Worm (Caenorhabditis elegans) whole organism, L3 larva: ENCODE results near the gene efr-3.

Experiments
- R02D3.7 ChIP-seq: fragments of 150-350 bp; optimal IDR thresholded peaks from 2 replicates; lab custom pipeline; 2014; ENCODE audit warnings: missing biosample characterization, missing genetic modification characterization
- ZK546.5 ChIP-seq: sonication (generic microtip); optimal IDR thresholded peaks from 2 replicates; lab custom pipeline; 2017; ENCODE audit warnings: missing biosample characterization, missing genetic modification characterization
- aly-2 ChIP-seq: fragments of 150-350 bp; optimal IDR thresholded peaks from 2 replicates; lab custom pipeline; 2014; ENCODE audit warnings: missing biosample characterization, missing genetic modification characterization
- ama-1 ChIP-seq: fragments of 150-350 bp; optimal IDR thresholded peaks from 2 replicates; lab custom pipeline; 2018
- ceh-16 ChIP-seq: sonication (generic microtip); optimal IDR thresholded peaks from 2 replicates; lab custom pipeline; 2017; ENCODE audit warnings: missing biosample characterization, missing genetic modification characterization
- ceh-28 ChIP-seq: fragments of 150-350 bp; optimal IDR thresholded peaks from 2 replicates; lab custom pipeline; 2014; ENCODE audit warnings: missing biosample characterization, missing genetic modification reagents, missing genetic modification characterization
- ceh-82 ChIP-seq: fragments of 150-350 bp; optimal IDR thresholded peaks from 2 replicates; lab custom pipeline; 2014; ENCODE audit warnings: missing biosample characterization, missing genetic modification characterization
- ceh-9 ChIP-seq: sonication (generic microtip); optimal IDR thresholded peaks from 2 replicates; lab custom pipeline; 2018; ENCODE audit warnings: missing biosample characterization, missing genetic modification characterization
- daf-12 ChIP-seq: fragments of 150-350 bp; optimal IDR thresholded peaks from 2 replicates; lab custom pipeline; 2014; ENCODE audit warnings: missing biosample characterization, missing genetic modification reagents, missing genetic modification characterization
- egl-27 ChIP-seq: sonication (generic microtip); optimal IDR thresholded peaks from 4 replicates; lab custom pipeline; 2017; ENCODE audit warnings: missing biosample characterization, missing genetic modification reagents, missing genetic modification characterization
- egl-5 ChIP-seq: fragments of 150-350 bp; optimal IDR thresholded peaks from 2 replicates; lab custom pipeline; 2017; ENCODE audit warnings: missing biosample characterization, missing genetic modification reagents, missing genetic modification characterization, inconsistent platforms
- elt-1 ChIP-seq: fragments of 150-350 bp; optimal IDR thresholded peaks from 2 replicates; lab custom pipeline; 2014; ENCODE audit warnings: missing biosample characterization, missing genetic modification characterization
- elt-2 ChIP-seq: sonication (generic microtip); optimal IDR thresholded peaks from 2 replicates; lab custom pipeline; 2016; ENCODE audit warnings: missing genetic modification reagents, mild to moderate bottlenecking, missing genetic modification characterization, missing compliant biosample characterization
- elt-3 ChIP-seq, 3 experiments: fragments of 150-350 bp in 1 of 3; sonication (generic microtip) in 2 of 3; optimal IDR thresholded peaks; 2 replicates in 2 of 3; 4 replicates in 1 of 3; lab custom pipeline; 2014 to 2017; ENCODE audit warnings: missing biosample characterization in 3 of 3, missing genetic modification characterization in 3 of 3
- eor-1 ChIP-seq, 2 experiments: fragments of 150-350 bp; optimal IDR thresholded peaks; 2 replicates each; lab custom pipeline; 2014 to 2018; ENCODE audit warnings: missing biosample characterization in 2 of 2, missing genetic modification characterization in 2 of 2
- fkh-10 ChIP-seq: sonication (generic microtip); optimal IDR thresholded peaks from 2 replicates; lab custom pipeline; 2017; ENCODE audit warnings: missing biosample characterization, missing genetic modification reagents, missing genetic modification characterization
- fkh-2 ChIP-seq: fragments of 150-350 bp; optimal IDR thresholded peaks from 2 replicates; lab custom pipeline; 2014; ENCODE audit warnings: missing biosample characterization, missing genetic modification reagents, missing genetic modification characterization
- fos-1 ChIP-seq: fragments of 150-350 bp; optimal IDR thresholded peaks from 2 replicates; lab custom pipeline; 2014; ENCODE audit warnings: missing biosample characterization, missing genetic modification characterization
- hmg-11 ChIP-seq: sonication (generic microtip); optimal IDR thresholded peaks from 2 replicates; lab custom pipeline; 2016; ENCODE audit warnings: missing genetic modification characterization, missing compliant biosample characterization
- jun-1 ChIP-seq: fragments of 150-350 bp; optimal IDR thresholded peaks from 2 replicates; lab custom pipeline; 2014; ENCODE audit warnings: missing biosample characterization, missing genetic modification reagents, missing genetic modification characterization
- lin-15B ChIP-seq: fragments of 150-350 bp; optimal IDR thresholded peaks from 2 replicates; lab custom pipeline; 2014; ENCODE audit warnings: missing biosample characterization, missing genetic modification characterization
- lin-39 ChIP-seq: fragments of 150-350 bp; optimal IDR thresholded peaks from 2 replicates; lab custom pipeline; 2018; ENCODE audit warnings: missing biosample characterization, missing genetic modification reagents, missing genetic modification characterization
- lsy-12 ChIP-seq: sonication (generic microtip); optimal IDR thresholded peaks from 2 replicates; lab custom pipeline; 2016; ENCODE audit warnings: mild to moderate bottlenecking, missing genetic modification characterization, missing compliant biosample characterization
- mdl-1 ChIP-seq: fragments of 150-350 bp; optimal IDR thresholded peaks from 2 replicates; lab custom pipeline; 2014; ENCODE audit warnings: missing biosample characterization, missing genetic modification characterization
- mml-1 ChIP-seq: fragments of 150-350 bp; sonication (generic microtip); optimal IDR thresholded peaks from 3 replicates; lab custom pipeline; 2014; ENCODE audit warnings: missing biosample characterization, missing genetic modification characterization
- nfya-1 ChIP-seq: sonication (generic microtip); optimal IDR thresholded peaks from 2 replicates; lab custom pipeline; 2017; ENCODE audit warnings: missing genetic modification characterization, mild to moderate bottlenecking, missing compliant biosample characterization, antibody characterized with exemption, moderate library complexity; ENCODE audit not compliant: insufficient read depth
- nhr-11 ChIP-seq: fragments of 150-350 bp; optimal IDR thresholded peaks from 2 replicates; lab custom pipeline; 2014; ENCODE audit warnings: missing biosample characterization, missing genetic modification characterization
- nhr-12 ChIP-seq: fragments of 150-350 bp; optimal IDR thresholded peaks from 2 replicates; lab custom pipeline; 2014; ENCODE audit warnings: missing biosample characterization, missing genetic modification characterization
- nhr-23 ChIP-seq: fragments of 150-350 bp; optimal IDR thresholded peaks from 2 replicates; lab custom pipeline; 2014; ENCODE audit warnings: missing biosample characterization, missing genetic modification reagents, missing genetic modification characterization
- nhr-237 ChIP-seq: fragments of 150-350 bp; optimal IDR thresholded peaks from 2 replicates; lab custom pipeline; 2014; ENCODE audit warnings: missing biosample characterization, missing genetic modification characterization
- nhr-25 ChIP-seq: sonication (generic microtip); optimal IDR thresholded peaks from 2 replicates; lab custom pipeline; 2017; ENCODE audit warnings: missing biosample characterization, missing genetic modification characterization
- nhr-28 ChIP-seq: fragments of 150-350 bp; optimal IDR thresholded peaks from 2 replicates; lab custom pipeline; 2014; ENCODE audit warnings: missing biosample characterization, missing genetic modification characterization
- nhr-43 ChIP-seq: sonication (generic microtip); optimal IDR thresholded peaks from 2 replicates; lab custom pipeline; 2016; ENCODE audit warnings: mild to moderate bottlenecking, missing genetic modification characterization, missing compliant biosample characterization; ENCODE audit not compliant: poor library complexity, severe bottlenecking
- nhr-67 ChIP-seq: fragments of 150-350 bp; optimal IDR thresholded peaks from 2 replicates; lab custom pipeline; 2014; ENCODE audit warnings: missing biosample characterization, missing genetic modification characterization
- nhr-76 ChIP-seq: fragments of 150-350 bp; sonication (generic microtip); optimal IDR thresholded peaks from 5 replicates; lab custom pipeline; 2014; ENCODE audit warnings: missing biosample characterization, missing genetic modification characterization
- nhr-77 ChIP-seq: fragments of 150-350 bp; optimal IDR thresholded peaks from 2 replicates; lab custom pipeline; 2014; ENCODE audit warnings: missing biosample characterization, missing genetic modification characterization
- pha-4 ChIP-seq: fragments of 150-350 bp; optimal IDR thresholded peaks from 2 replicates; lab custom pipeline; 2014; ENCODE audit warnings: missing biosample characterization, missing genetic modification reagents, missing genetic modification characterization
- pqm-1 ChIP-seq: fragments of 150-350 bp; optimal IDR thresholded peaks from 2 replicates; lab custom pipeline; 2017; ENCODE audit warnings: missing biosample characterization, missing genetic modification characterization, inconsistent platforms
- sea-2 ChIP-seq: fragments of 150-350 bp; sonication (generic microtip); optimal IDR thresholded peaks from 4 replicates; lab custom pipeline; 2014; ENCODE audit warnings: missing biosample characterization, missing genetic modification reagents, missing genetic modification characterization
- skn-1 ChIP-seq: fragments of 150-350 bp; optimal IDR thresholded peaks from 2 replicates; lab custom pipeline; 2014; ENCODE audit warnings: missing biosample characterization, missing genetic modification characterization
- snpc-4 ChIP-seq: fragments of 150-350 bp; optimal IDR thresholded peaks from 2 replicates; lab custom pipeline; 2014; ENCODE audit warnings: missing biosample characterization, missing genetic modification characterization
- tbx-2 ChIP-seq: sonication (generic microtip); optimal IDR thresholded peaks from 2 replicates; lab custom pipeline; 2016; ENCODE audit warnings: mild to moderate bottlenecking, missing genetic modification characterization, missing compliant biosample characterization
- unc-39 ChIP-seq: sonication (generic microtip); optimal IDR thresholded peaks from 4 replicates; lab custom pipeline; 2017; ENCODE audit warnings: missing biosample characterization, missing genetic modification characterization
- unc-62 ChIP-seq: fragments of 150-350 bp; sonication (generic microtip); optimal IDR thresholded peaks from 4 replicates; lab custom pipeline; 2014; ENCODE audit warnings: missing biosample characterization, missing genetic modification reagents, missing genetic modification characterization
- zag-1 ChIP-seq: fragments of 150-350 bp; optimal IDR thresholded peaks from 2 replicates; lab custom pipeline; 2014; ENCODE audit warnings: missing biosample characterization, missing genetic modification characterization
- ztf-11 ChIP-seq: fragments of 150-350 bp; optimal IDR thresholded peaks from 2 replicates; lab custom pipeline; 2014; ENCODE audit warnings: missing biosample characterization, missing genetic modification characterization
- ztf-4 ChIP-seq: fragments of 150-350 bp; optimal IDR thresholded peaks from 2 replicates; lab custom pipeline; 2014; ENCODE audit warnings: missing biosample characterization, missing genetic modification characterization

efr-3 gene

ce11 chrII:6320655-6321388 is at the start of gene efr-3:
TSS of gene efr-3 (minus strand) at chrII:6321159.
- TF ChIP-seq sea-2 (GFP tag; lab: Kevin White, UChicago) (no peak), lin-39 (no peak), skn-1 (tag; lab: Kevin White, UChicago) (no peak), fkh-10 (GFP tag; lab: Kevin White, UChicago) (no peak), aly-2 (tag; lab: Kevin White, UChicago) (no peak), nhr-25 (tag; lab: Kevin White, UChicago) (no peak), elt-2 (tag; lab: Kevin White, UChicago) (no peak), ztf-4 (tag; lab: Kevin White, UChicago) (no peak), ama-1 (lab: Kevin White, UChicago) (no peak), ceh-28 (peak; percentile 79), R02D3.7 (tag; lab: Kevin White, UChicago) (no peak), nhr-11 (tag; lab: Kevin White, UChicago) (no peak), ceh-16 (no peak), jun-1 (tag; lab: Kevin White, UChicago) (no peak), egl-27 (tag; lab: Kevin White, UChicago) (no peak), ztf-11 (tag; lab: Kevin White, UChicago) (no peak), nfya-1 (peak; percentile 63), lsy-12 (no peak), pha-4 (peak; percentile 71), fkh-2 (no peak), nhr-43 (tag; lab: Kevin White, UChicago) (no peak), nhr-23 (tag; lab: Kevin White, UChicago) (peak; percentile 44), nhr-76 (tag; lab: Kevin White, UChicago) (no peak), elt-1 (tag; lab: Kevin White, UChicago) (no peak), eor-1 (tag; optimal IDR thresholded peaks at IDR 0.05; lab: Kevin White, UChicago) (no peak), nhr-237 (tag; lab: Kevin White, UChicago) (no peak), nhr-12 (no peak), lin-15B (peak; percentile 62), tbx-2 (tag; lab: Kevin White, UChicago) (no peak), hmg-11 (tag; lab: Kevin White, UChicago) (no peak), ceh-82 (tag; lab: Kevin White, UChicago) (no peak), snpc-4 (tag; lab: Kevin White, UChicago) (no peak), zag-1 (tag; lab: Kevin White, UChicago) (no peak), mdl-1 (tag; lab: Kevin White, UChicago) (no peak), nhr-28 (tag; lab: Kevin White, UChicago) (no peak), egl-5 (tag; lab: Kevin White, UChicago) (no peak), unc-62 (no peak), elt-3 (tag; optimal IDR thresholded peaks at IDR 0.05; lab: Kevin White, UChicago) (no peak), fos-1 (tag; lab: Kevin White, UChicago) (no peak), daf-12 (tag; lab: Kevin White, UChicago) (no peak), ZK546.5 (no peak), pqm-1 (tag; lab: Kevin White, UChicago) (peak; percentile 44), ceh-9 (tag; lab: Kevin White, UChicago) (no peak), nhr-77 (tag; lab: Kevin White, UChicago) (no peak)

ce11 chrII:6370110-6370509 is 49.2 kb upstream of the efr-3 start:
- TF ChIP-seq tbx-2 (tag; lab: Kevin White, UChicago), result peak; percentile 32
- TF ChIP-seq elt-3 (tag; optimal IDR thresholded peaks at IDR 0.05; lab: Kevin White, UChicago), result no peak
- TF ChIP-seq nhr-28 (tag; lab: Kevin White, UChicago), result no peak
- TF ChIP-seq R02D3.7 (tag; lab: Kevin White, UChicago), result peak; percentile 53
- no peak for TF ChIP-seq sea-2 (GFP tag; lab: Kevin White, UChicago)
- TF ChIP-seq ztf-11 (tag; lab: Kevin White, UChicago), result no peak
- peak; percentile 51 for TF ChIP-seq jun-1 (tag; lab: Kevin White, UChicago)
- peak; percentile 70 for TF ChIP-seq elt-2 (tag; lab: Kevin White, UChicago)
- peak; percentile 89 for TF ChIP-seq nfya-1
- TF ChIP-seq nhr-25 (tag; lab: Kevin White, UChicago), result peak; percentile 92
- no peak for TF ChIP-seq ceh-16
- TF ChIP-seq mml-1 (tag; lab: Kevin White, UChicago), result no peak
- no peak for TF ChIP-seq aly-2 (tag; lab: Kevin White, UChicago)
- no peak for TF ChIP-seq daf-12 (tag; lab: Kevin White, UChicago)
- TF ChIP-seq ceh-28, result peak; percentile 83
- TF ChIP-seq ceh-82 (tag; lab: Kevin White, UChicago), result peak; percentile 39
- peak; percentile 35 for TF ChIP-seq egl-5 (tag; lab: Kevin White, UChicago)
- TF ChIP-seq zag-1 (tag; lab: Kevin White, UChicago), result no peak
- no peak for TF ChIP-seq nhr-237 (tag; lab: Kevin White, UChicago)
- peak; percentile 83 for TF ChIP-seq lin-39
- TF ChIP-seq nhr-67 (tag; lab: Kevin White, UChicago), result no peak
- no peak for TF ChIP-seq unc-39 (tag; lab: Kevin White, UChicago)
- peak; percentile 5 for TF ChIP-seq nhr-11 (tag; lab: Kevin White, UChicago)
- no peak for TF ChIP-seq fos-1 (tag; lab: Kevin White, UChicago)
- TF ChIP-seq elt-1 (tag; lab: Kevin White, UChicago), result no peak
- TF ChIP-seq nhr-12, result no peak
- TF ChIP-seq nhr-76 (tag; lab: Kevin White, UChicago), result no peak
- TF ChIP-seq ceh-9 (tag; lab: Kevin White, UChicago), result no peak
- no peak for TF ChIP-seq nhr-77 (tag; lab: Kevin White, UChicago)
- TF ChIP-seq ZK546.5, result no peak
- TF ChIP-seq eor-1 (tag; optimal IDR thresholded peaks at IDR 0.05; lab: Kevin White, UChicago), result no peak
- peak; percentile 52 for TF ChIP-seq lsy-12
- no peak for TF ChIP-seq fkh-2
- peak; percentile 85 for TF ChIP-seq mdl-1 (tag; lab: Kevin White, UChicago)
- peak; percentile 67 for TF ChIP-seq nhr-43 (tag; lab: Kevin White, UChicago)
